Fruit fly (Drosophila melanogaster): ENCODE data around the gene Wdr24.

The Wdr24 gene

dm6 chr3R:29772090-29772794, 27.4 kb upstream of the Wdr24 start (continued):
- TF ChIP-seq CG4617 (GFP tag; optimal IDR thresholded peaks at IDR 0.05; ENCODE audit: borderline replicate concordance), result no peak
- TF ChIP-seq Abd-B (GFP tag; optimal IDR thresholded peaks at IDR 0.05), result peak; percentile 45
- no peak for TF ChIP-seq klu (GFP tag; IDR thresholded peaks at IDR 0.05)
- TF ChIP-seq CG4328 (GFP tag; optimal IDR thresholded peaks at IDR 0.05), result no peak
- TF ChIP-seq CG2712 (tag; optimal IDR thresholded peaks at IDR 0.05), result peak; percentile 27
- TF ChIP-seq scrt (GFP tag; optimal IDR thresholded peaks at IDR 0.05), result no peak
- TF ChIP-seq sima (GFP tag; optimal IDR thresholded peaks at IDR 0.05), result no peak
- peak; percentile 15 for TF ChIP-seq CG10274 (GFP tag; optimal IDR thresholded peaks at IDR 0.05)
- peak; percentile 94 for TF ChIP-seq Ets65A (GFP tag)
- TF ChIP-seq Fer1 (GFP tag; optimal IDR thresholded peaks at IDR 0.05), result no peak
- TF ChIP-seq fd3F (GFP tag; optimal IDR thresholded peaks at IDR 0.05), result no peak
- TF ChIP-seq CG9817 (tag; optimal IDR thresholded peaks at IDR 0.05), result peak; percentile 35
- no peak for TF ChIP-seq Camta (GFP tag; optimal IDR thresholded peaks at IDR 0.05)
- no peak for TF ChIP-seq hb (GFP tag; IDR thresholded peaks at IDR 0.05; ENCODE audit: partially characterized antibody)
- no peak for TF ChIP-seq Myb (GFP tag; optimal IDR thresholded peaks at IDR 0.05)
- no peak for TF ChIP-seq fd64A (GFP tag; optimal IDR thresholded peaks at IDR 0.05)
- TF ChIP-seq CG9215 (GFP tag; IDR thresholded peaks at IDR 0.05), result peak; percentile 32; the same call in 1 of the 2 replicates
- TF ChIP-seq ERR (GFP tag; optimal IDR thresholded peaks at IDR 0.05), result no peak
- TF ChIP-seq CG13775 (GFP tag; optimal IDR thresholded peaks at IDR 0.05), result peak; percentile 74
- peak; percentile 61 for TF ChIP-seq CG11504 (tag; optimal IDR thresholded peaks at IDR 0.05)
- no peak for TF ChIP-seq CG3726 (GFP tag; IDR thresholded peaks at IDR 0.05)
- TF ChIP-seq Pdp1 (GFP tag; optimal IDR thresholded peaks at IDR 0.05), result peak in 1 of 2 experiments; percentile 12
- TF ChIP-seq emc (GFP tag; optimal IDR thresholded peaks at IDR 0.05), result no peak
- TF ChIP-seq sna (GFP tag; IDR thresholded peaks at IDR 0.05; ENCODE audit: partially characterized antibody), result no peak
- no peak for TF ChIP-seq Dll (GFP tag; IDR thresholded peaks at IDR 0.05; ENCODE audit: partially characterized antibody)
- TF ChIP-seq zfh1 (GFP tag; IDR thresholded peaks at IDR 0.05), result peak; percentile 32; the same call in 1 of the 3 replicates
- TF ChIP-seq Tbp (GFP tag; optimal IDR thresholded peaks at IDR 0.05), result no peak
- TF ChIP-seq dm (GFP tag; optimal IDR thresholded peaks at IDR 0.05), result no peak
- peak; percentile 13 for TF ChIP-seq odd (GFP tag; optimal IDR thresholded peaks at IDR 0.05)
- TF ChIP-seq Mes4 (GFP tag; optimal IDR thresholded peaks at IDR 0.05), result no peak
- TF ChIP-seq Xrp1 (GFP tag; IDR thresholded peaks at IDR 0.05), result no peak; the same call in 1 of the 2 replicates
- no peak for TF ChIP-seq knrl (GFP tag; IDR thresholded peaks at IDR 0.05; ENCODE audit: partially characterized antibody)
- TF ChIP-seq tap (tag; optimal IDR thresholded peaks at IDR 0.05), result peak; percentile 1
- 0 out of 4 replicates have a peak, but pooled peaks have one; percentile 8 for TF ChIP-seq chinmo (GFP tag; IDR thresholded peaks at IDR 0.05; ENCODE audit: partially characterized antibody)
- no peak for TF ChIP-seq TFAM (GFP tag; optimal IDR thresholded peaks at IDR 0.05)
- TF ChIP-seq NfI (GFP tag; optimal IDR thresholded peaks at IDR 0.05), result no peak
- no peak for TF ChIP-seq Lpt (GFP tag; optimal IDR thresholded peaks at IDR 0.05)
- TF ChIP-seq gcm2 (GFP tag; optimal IDR thresholded peaks at IDR 0.05), result no peak
- TF ChIP-seq CG1602 (GFP tag; optimal IDR thresholded peaks at IDR 0.05), result peak; percentile 21
- TF ChIP-seq CG10366 (GFP tag; IDR thresholded peaks at IDR 0.05), result peak; percentile 25; the same call in 1 of the 2 replicates
- TF ChIP-seq dimm (GFP tag; IDR thresholded peaks at IDR 0.05), result no peak
- TF ChIP-seq Asciz (GFP tag; optimal IDR thresholded peaks at IDR 0.05), result no peak
- no peak for TF ChIP-seq CG5245 (GFP tag; optimal IDR thresholded peaks at IDR 0.05)
- TF ChIP-seq Hsf (GFP tag; optimal IDR thresholded peaks at IDR 0.05), result peak; percentile 8
- TF ChIP-seq ind (GFP tag; optimal IDR thresholded peaks at IDR 0.05), result peak; percentile 13
- TF ChIP-seq CG2199 (GFP tag; IDR thresholded peaks at IDR 0.05), result no peak
- TF ChIP-seq Chrac-16 (GFP tag; optimal IDR thresholded peaks at IDR 0.05), result peak; percentile 14
- no peak for TF ChIP-seq pnt (GFP tag; optimal IDR thresholded peaks at IDR 0.05)
- TF ChIP-seq CG9727 (GFP tag; optimal IDR thresholded peaks at IDR 0.05), result peak; percentile 69
- no peak for TF ChIP-seq schlank (tag; optimal IDR thresholded peaks at IDR 0.05)
